Worm (Caenorhabditis elegans) whole organism, early embryonic: ENCODE results near the gene K02E10.4.

Source experiments
- F13C5.2 ChIP-seq: sonication (generic microtip); optimal IDR thresholded peaks from 2 replicates; lab custom pipeline; 2017; ENCODE audit warnings: mild to moderate bottlenecking, missing genetic modification characterization, inconsistent platforms, missing compliant biosample characterization
- aly-1 ChIP-seq: sonication (generic microtip); optimal IDR thresholded peaks from 2 replicates; lab custom pipeline; 2016; ENCODE audit warnings: missing genetic modification characterization, missing compliant biosample characterization
- ama-1 ChIP-seq: fragments of 150-350 bp; optimal IDR thresholded peaks from 2 replicates; lab custom pipeline; 2014
- ceh-13 ChIP-seq: fragments of 200-800 bp; sonication (Bioruptor generic); optimal IDR thresholded peaks from 2 replicates; lab custom pipeline; 2018; ENCODE audit warnings: mild to moderate bottlenecking, missing genetic modification characterization, missing compliant biosample characterization
- ceh-36 ChIP-seq: sonication (generic microtip); optimal IDR thresholded peaks from 2 replicates; lab custom pipeline; 2016; ENCODE audit warnings: missing genetic modification characterization, inconsistent platforms, missing compliant biosample characterization
- ets-7 ChIP-seq: sonication (generic microtip); optimal IDR thresholded peaks from 2 replicates; lab custom pipeline; 2016; ENCODE audit warnings: missing genotype, missing genetic modification characterization, missing compliant biosample characterization
- hmbx-1 ChIP-seq: sonication (generic microtip); optimal IDR thresholded peaks from 2 replicates; lab custom pipeline; 2016; ENCODE audit warnings: mild to moderate bottlenecking, missing genetic modification characterization, missing compliant biosample characterization
- scrt-1 ChIP-seq: fragments of 200-800 bp; sonication (Bioruptor generic); IDR thresholded peaks from 2 replicates; pipeline ENCODE4 v1.3.6; 2022; ENCODE audit warnings: missing genetic modification characterization, missing compliant biosample characterization
- tbx-11 ChIP-seq: fragments of 200-800 bp; sonication (Bioruptor generic); IDR thresholded peaks from 2 replicates; pipeline ENCODE4 v1.3.6; 2022; ENCODE audit warnings: missing genetic modification characterization, missing compliant biosample characterization

DNA sequence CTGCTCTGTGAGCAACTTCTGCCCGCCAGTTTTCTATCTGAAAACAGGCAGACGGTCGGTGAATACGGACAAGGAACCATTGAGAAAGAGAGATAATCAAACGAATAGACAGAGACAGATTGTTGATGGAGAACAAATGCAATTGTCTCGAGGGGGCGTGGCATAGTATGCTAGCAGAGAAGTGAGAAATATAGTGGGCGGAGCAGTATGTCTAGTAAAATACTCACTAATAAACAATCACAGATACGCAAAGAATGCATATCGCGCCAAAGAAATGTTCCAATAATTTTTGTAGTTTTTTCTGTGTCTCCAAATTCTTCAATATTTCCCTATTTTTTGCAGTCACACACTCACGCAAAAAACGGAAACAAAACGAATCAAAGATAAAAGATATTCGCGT is 49.3 kb downstream of the K02E10.4 start, which contains the start of gene tbc-12:
- TF ChIP-seq hmbx-1, result no peak
- TF ChIP-seq aly-1 (tag; lab: Kevin White, UChicago), result no peak
- no peak for TF ChIP-seq tbx-11
- no peak for TF ChIP-seq ama-1 (lab: Kevin White, UChicago)
- TF ChIP-seq ceh-13, result no peak
- TF ChIP-seq ets-7 (tag; lab: Kevin White, UChicago), result no peak
- TF ChIP-seq scrt-1 (GFP tag; lab: Robert Waterston, UW), result no peak
- no peak for TF ChIP-seq ceh-36 (tag; lab: Kevin White, UChicago)
- no peak for TF ChIP-seq F13C5.2
